Fruit fly (Drosophila melanogaster) whole organism, prepupa: ENCODE measurements around the gene bru1.

Source experiments
- CG15336 ChIP-seq: fragments of 200-800 bp; sonication (Bioruptor generic); IDR thresholded peaks from 2 replicates; pipeline ENCODE4 v1.3.6; 2022; ENCODE audit warnings: missing biosample characterization, missing genetic modification characterization
- CG16779 ChIP-seq: fragments of 200-800 bp; sonication (Bioruptor generic); optimal IDR thresholded peaks from 3 replicates; lab custom pipeline; 2017; ENCODE audit warnings: missing biosample characterization, mild to moderate bottlenecking, missing genetic modification characterization
- CG31627 ChIP-seq: fragments of 200-800 bp; sonication (Bioruptor generic); optimal IDR thresholded peaks from 3 replicates; lab custom pipeline; 2016; ENCODE audit warnings: missing biosample characterization, missing genetic modification characterization
- CG3919 ChIP-seq: fragments of 200-800 bp; sonication (Bioruptor generic); optimal IDR thresholded peaks from 3 replicates; lab custom pipeline; 2016; ENCODE audit warnings: missing biosample characterization, missing genetic modification characterization
- CG6854 ChIP-seq: fragments of 200-800 bp; sonication (Bioruptor generic); optimal IDR thresholded peaks from 2 replicates; lab custom pipeline; 2017; ENCODE audit warnings: missing biosample characterization, mild to moderate bottlenecking, missing genetic modification characterization
- CG8119 ChIP-seq: fragments of 200-800 bp; sonication (Bioruptor generic); IDR thresholded peaks from 3 replicates; pipeline ENCODE4 v1.3.6; 2022; ENCODE audit warnings: missing biosample characterization, missing genetic modification characterization
- Hr39 ChIP-seq: fragments of 200-800 bp; sonication (Bioruptor generic); optimal IDR thresholded peaks from 2 replicates; lab custom pipeline; 2016; ENCODE audit warnings: missing biosample characterization, missing genetic modification characterization
- Lpt ChIP-seq: fragments of 200-800 bp; sonication (Bioruptor generic); optimal IDR thresholded peaks from 3 replicates; lab custom pipeline; 2016; ENCODE audit warnings: missing biosample characterization, missing genetic modification characterization
- OdsH ChIP-seq: fragments of 200-800 bp; sonication (Bioruptor generic); optimal IDR thresholded peaks from 3 replicates; lab custom pipeline; 2016; ENCODE audit warnings: missing biosample characterization, missing genetic modification characterization
- Sox15 ChIP-seq: fragments of 200-800 bp; sonication (Bioruptor generic); optimal IDR thresholded peaks from 3 replicates; lab custom pipeline; 2016; ENCODE audit warnings: missing biosample characterization, missing genetic modification characterization
- salr ChIP-seq, 2 experiments: fragments of 200-800 bp; sonication (Bioruptor generic); optimal IDR thresholded peaks; 3 replicates each; lab custom pipeline; 2016 to 2018; ENCODE audit warnings: missing biosample characterization in 2 of 2, missing genetic modification characterization in 2 of 2, mild to moderate bottlenecking in 1 of 2

DNA sequence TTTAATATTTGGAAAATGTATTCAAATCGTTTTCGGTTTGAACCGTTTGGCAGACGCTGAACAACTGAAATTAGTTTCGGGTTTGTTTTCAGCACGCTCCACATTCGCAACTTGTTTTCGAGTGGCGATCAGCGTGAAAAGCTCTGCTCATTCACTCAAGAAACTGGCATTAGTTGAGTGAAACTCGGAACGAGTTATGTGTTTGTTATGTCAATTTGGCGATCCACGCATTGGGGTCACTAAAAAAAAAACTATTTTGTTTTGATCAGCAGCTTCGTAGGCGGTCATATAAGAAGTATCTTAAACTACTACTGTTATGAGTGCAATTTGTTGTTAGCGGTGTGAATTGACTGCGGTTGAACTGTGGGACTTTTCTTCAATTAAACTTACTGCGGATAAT, 2.8 kb downstream of the bru1 start, which contains the start of gene atilla:
- TF ChIP-seq CG31627 (GFP tag; lab: Kevin White, UChicago), result no peak
- no peak for TF ChIP-seq CG3919
- no peak for TF ChIP-seq CG8119
- TF ChIP-seq OdsH, result no peak
- peak; percentile 30; the same call in 1 of the 2 replicates for TF ChIP-seq CG15336 (GFP tag; lab: Robert Waterston, UW)
- TF ChIP-seq salr (GFP tag; optimal IDR thresholded peaks at IDR 0.05; lab: Kevin White, UChicago), result no peak
- no peak for TF ChIP-seq Sox15 (GFP tag; lab: Kevin White, UChicago)
- no peak for TF ChIP-seq CG6854 (GFP tag; lab: Kevin White, UChicago)
- no peak for TF ChIP-seq CG16779 (tag; lab: Kevin White, UChicago)
- no peak for TF ChIP-seq Hr39
- TF ChIP-seq Lpt (GFP tag; lab: Kevin White, UChicago), result no peak
